Worm (Caenorhabditis elegans): Measurements from ENCODE around the gene T03G6.7.

T03G6.7 gene

DNA sequence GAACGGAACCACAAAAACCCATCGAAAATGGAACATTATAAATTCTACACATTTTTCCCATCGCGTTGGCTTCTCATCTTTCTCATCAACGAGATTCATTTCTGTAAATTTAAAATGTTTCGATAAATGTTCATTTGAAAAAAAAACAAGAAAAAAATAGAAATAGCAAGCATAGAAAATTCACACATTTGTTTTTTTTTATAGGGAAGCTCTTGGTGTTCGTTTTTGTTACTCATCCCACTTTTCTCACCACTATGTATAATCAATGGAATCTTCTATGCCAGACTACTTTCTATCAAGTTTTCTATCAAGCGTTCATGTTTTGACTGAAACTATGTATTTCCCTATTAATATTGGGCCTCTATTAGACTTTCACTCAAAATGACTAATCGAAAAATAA is 29.8 kb upstream of the T03G6.7 start, which contains the start of gene dhcr-24:
Gene dhcr-24, minus strand, starts transcription at position 101 of the 400 bp plus-strand sequence.
- no peak for TF ChIP-seq snpc-4 (tag; optimal IDR thresholded peaks at IDR 0.05)
- no peak for TF ChIP-seq bed-3 (GFP tag; optimal IDR thresholded peaks at IDR 0.05)
- TF ChIP-seq ceh-83 (GFP tag; optimal IDR thresholded peaks at IDR 0.05), result no peak
- no peak for TF ChIP-seq ceh-39 (tag; optimal IDR thresholded peaks at IDR 0.05)
- no peak for TF ChIP-seq lin-32 (GFP tag; optimal IDR thresholded peaks at IDR 0.05)
- TF ChIP-seq ces-1 (GFP tag; optimal IDR thresholded peaks at IDR 0.05), result no peak
- no peak for TF ChIP-seq mab-5 (tag; optimal IDR thresholded peaks at IDR 0.05)
- no peak for TF ChIP-seq tbx-8 (GFP tag; optimal IDR thresholded peaks at IDR 0.05)

DNA sequence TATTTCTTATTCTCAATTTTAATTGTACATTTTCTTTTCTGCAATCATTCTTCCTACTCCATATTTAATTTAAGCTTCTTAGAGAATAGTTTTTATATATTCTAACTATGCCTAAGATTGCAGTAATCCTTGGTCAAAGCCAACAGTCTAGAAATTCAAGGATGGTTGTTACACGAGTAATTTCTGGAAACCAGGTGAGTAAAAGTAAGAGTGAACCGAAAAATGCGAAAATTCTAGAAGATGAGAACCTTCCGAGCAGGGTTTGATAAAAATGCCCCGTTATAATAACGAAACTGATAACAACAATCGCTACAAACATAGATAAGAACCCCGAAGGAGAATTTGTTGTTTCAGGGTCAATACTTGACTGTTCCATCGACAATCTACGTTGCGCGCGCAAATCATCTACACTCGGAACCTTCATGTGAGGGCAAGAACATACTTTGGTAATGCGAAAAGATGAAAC is 28.5 kb upstream of the T03G6.7 start, which contains the start of gene F52H2.15:
Gene F52H2.15, plus strand, starts transcription at position 51 of the 466 bp plus-strand sequence.
- no peak for TF ChIP-seq unc-39 (tag; optimal IDR thresholded peaks at IDR 0.05)
- TF ChIP-seq mls-2 (tag; optimal IDR thresholded peaks at IDR 0.05), result no peak
- no peak for TF ChIP-seq elt-1 (tag; optimal IDR thresholded peaks at IDR 0.05; ENCODE audit: borderline replicate concordance, insufficient read depth)
- no peak for TF ChIP-seq lin-13 (tag; optimal IDR thresholded peaks at IDR 0.05)
- no peak for TF ChIP-seq cnd-1 (tag; optimal IDR thresholded peaks at IDR 0.05)
- no peak for TF ChIP-seq zip-8 (tag; optimal IDR thresholded peaks at IDR 0.05)
- TF ChIP-seq sptf-1 (tag; optimal IDR thresholded peaks at IDR 0.05), result no peak
- TF ChIP-seq sem-2 (GFP tag; optimal IDR thresholded peaks at IDR 0.05), result no peak
- TF ChIP-seq mep-1 (tag; optimal IDR thresholded peaks at IDR 0.05), result no peak
- TF ChIP-seq flh-1 (GFP tag; optimal IDR thresholded peaks at IDR 0.05), result no peak
- TF ChIP-seq nhr-12 (tag; optimal IDR thresholded peaks at IDR 0.05), result no peak
- TF ChIP-seq ceh-39 (tag; optimal IDR thresholded peaks at IDR 0.05), result no peak

DNA sequence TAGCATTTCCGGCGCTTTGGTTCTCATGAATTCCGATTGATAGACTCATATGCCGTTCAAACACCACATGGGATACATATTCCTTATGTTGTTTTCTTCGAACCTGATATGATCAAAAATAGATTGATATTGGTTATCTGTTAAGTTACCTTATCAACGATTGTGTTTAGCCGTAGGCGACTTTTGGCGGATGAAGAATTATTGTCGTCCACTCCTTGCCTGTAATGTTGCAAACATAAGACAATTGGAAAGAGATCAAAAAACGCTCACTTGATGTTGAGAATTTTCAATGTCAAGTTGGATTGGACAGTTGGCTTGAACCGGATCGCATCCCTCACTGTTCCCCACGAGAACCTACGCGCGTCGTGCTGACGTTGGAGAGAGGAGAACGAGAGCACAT is 26.1 kb upstream of the T03G6.7 start:
- TF ChIP-seq ztf-11 (tag; optimal IDR thresholded peaks at IDR 0.05) (no peak), mls-2 (tag; optimal IDR thresholded peaks at IDR 0.05) (no peak)

DNA sequence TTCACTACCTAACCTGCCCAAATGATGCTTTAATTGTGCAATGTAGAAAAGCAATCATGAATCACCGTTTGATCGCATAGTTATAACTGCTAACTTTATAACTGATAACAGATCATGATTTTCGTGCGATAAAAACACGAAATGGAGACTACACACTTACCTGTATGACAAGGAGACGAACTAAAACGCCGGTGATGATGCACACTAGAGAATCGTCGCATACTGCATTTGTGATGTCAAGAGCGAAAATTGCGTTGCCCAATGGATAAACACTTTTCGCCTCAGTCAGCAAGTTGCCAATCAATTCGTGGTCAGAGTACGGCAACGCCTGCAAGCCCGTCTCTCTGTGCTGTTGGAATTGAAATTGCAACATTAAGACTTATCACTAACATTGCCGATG is 24.8 kb upstream of the T03G6.7 start:
- no peak for TF ChIP-seq ceh-43 (GFP tag; optimal IDR thresholded peaks at IDR 0.05)
- no peak for TF ChIP-seq flh-1 (GFP tag; optimal IDR thresholded peaks at IDR 0.05)
- TF ChIP-seq sem-2 (GFP tag; optimal IDR thresholded peaks at IDR 0.05), result no peak
- no peak for TF ChIP-seq lsy-2 (tag; optimal IDR thresholded peaks at IDR 0.05)
- TF ChIP-seq hlh-1 (tag; optimal IDR thresholded peaks at IDR 0.05), result no peak
- TF ChIP-seq tbx-8 (GFP tag; optimal IDR thresholded peaks at IDR 0.05), result no peak
- TF ChIP-seq drap-1 (GFP tag; optimal IDR thresholded peaks at IDR 0.05), result no peak
- no peak for TF ChIP-seq unc-120 (tag; optimal IDR thresholded peaks at IDR 0.05; ENCODE audit: poor library complexity, severe bottlenecking)
- no peak for TF ChIP-seq elt-3 (tag; optimal IDR thresholded peaks at IDR 0.05)
- TF ChIP-seq ces-1 (GFP tag; optimal IDR thresholded peaks at IDR 0.05), result no peak
- TF ChIP-seq mep-1 (tag; optimal IDR thresholded peaks at IDR 0.05), result no peak
- TF ChIP-seq blmp-1 (tag; optimal IDR thresholded peaks at IDR 0.05), result no peak

DNA sequence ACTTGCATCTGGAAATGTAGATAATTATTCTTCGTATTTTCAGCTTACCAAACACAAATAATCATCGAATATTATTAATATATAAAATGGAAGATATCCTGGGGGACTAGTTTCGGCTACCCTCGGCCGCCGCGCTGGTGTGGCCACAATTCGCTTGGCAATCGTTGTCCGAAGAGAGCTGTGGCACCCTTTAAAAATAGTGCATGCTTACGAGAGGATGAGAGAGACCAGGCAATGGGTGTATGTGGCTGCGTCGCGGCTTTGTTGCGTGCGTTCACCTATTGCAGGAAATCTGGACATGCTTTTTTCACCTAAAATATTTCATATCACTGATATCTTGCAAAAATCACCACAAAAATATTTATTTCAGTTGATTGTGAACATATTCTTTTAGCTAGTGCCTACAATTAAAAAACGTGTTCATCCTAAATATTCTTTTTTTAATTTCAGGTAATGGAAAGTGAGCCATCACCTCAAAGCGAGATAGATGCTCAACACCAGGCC is 21.1 kb upstream of the T03G6.7 start, which contains the start of the genes ccd-5 and F52H2.1:
Gene ccd-5, minus strand, starts transcription at position 8 of the 504 bp plus-strand sequence.
Gene F52H2.1, plus strand, starts transcription at position 454 of the 504 bp plus-strand sequence.
- TF ChIP-seq ces-1 (GFP tag; optimal IDR thresholded peaks at IDR 0.05) (no peak), mab-5 (tag; optimal IDR thresholded peaks at IDR 0.05) (no peak), tbx-8 (GFP tag; optimal IDR thresholded peaks at IDR 0.05) (no peak), mep-1 (tag; optimal IDR thresholded peaks at IDR 0.05) (no peak), zip-8 (tag; optimal IDR thresholded peaks at IDR 0.05) (no peak), unc-120 (tag; optimal IDR thresholded peaks at IDR 0.05; ENCODE audit: poor library complexity, severe bottlenecking) (no peak), nhr-2 (tag; optimal IDR thresholded peaks at IDR 0.05) (no peak), nhr-12 (tag; optimal IDR thresholded peaks at IDR 0.05) (no peak), ztf-11 (tag; optimal IDR thresholded peaks at IDR 0.05) (no peak), bed-3 (GFP tag; optimal IDR thresholded peaks at IDR 0.05) (no peak), lin-32 (GFP tag; optimal IDR thresholded peaks at IDR 0.05) (no peak), cnd-1 (tag; optimal IDR thresholded peaks at IDR 0.05) (no peak), mls-2 (tag; optimal IDR thresholded peaks at IDR 0.05) (no peak), ceh-43 (GFP tag; optimal IDR thresholded peaks at IDR 0.05) (no peak), pha-4 (tag; optimal IDR thresholded peaks at IDR 0.05) (no peak)

DNA sequence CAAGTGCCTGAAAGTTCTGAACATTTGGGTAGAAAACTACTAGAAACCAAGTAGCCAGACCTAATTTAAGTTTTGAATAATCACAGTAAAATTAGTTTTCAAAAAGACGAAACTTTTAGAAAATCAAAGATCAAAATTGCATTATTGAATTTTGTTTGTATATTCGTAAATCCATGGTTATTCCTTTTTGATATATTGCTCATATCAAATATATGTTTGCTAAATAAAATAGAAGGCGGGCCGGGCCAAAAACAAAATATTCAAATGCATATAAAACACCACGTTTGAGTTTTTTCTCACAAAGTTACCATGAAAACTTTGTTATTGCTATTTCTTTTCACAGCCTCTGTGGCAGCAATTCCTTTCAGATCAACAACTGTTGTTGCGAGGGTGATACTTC is 16.4 kb upstream of the T03G6.7 start, which contains the start of gene ttr-42:
Gene ttr-42, plus strand, starts transcription at position 301 of the 400 bp plus-strand sequence.
- TF ChIP-seq unc-62 (GFP tag; optimal IDR thresholded peaks at IDR 0.05), result no peak
- no peak for TF ChIP-seq ham-2 (GFP tag; optimal IDR thresholded peaks at IDR 0.05)
- no peak for TF ChIP-seq mls-2 (tag; optimal IDR thresholded peaks at IDR 0.05)
- no peak for TF ChIP-seq M03D4.4 (tag; optimal IDR thresholded peaks at IDR 0.05)
- no peak for TF ChIP-seq drap-1 (GFP tag; optimal IDR thresholded peaks at IDR 0.05)
- no peak for TF ChIP-seq lin-13 (tag; optimal IDR thresholded peaks at IDR 0.05)
- TF ChIP-seq ztf-11 (tag; optimal IDR thresholded peaks at IDR 0.05), result no peak
- no peak for TF ChIP-seq nhr-28 (tag; optimal IDR thresholded peaks at IDR 0.05)
- no peak for TF ChIP-seq cnd-1 (tag; optimal IDR thresholded peaks at IDR 0.05)
- TF ChIP-seq mep-1 (tag; optimal IDR thresholded peaks at IDR 0.05), result no peak
- no peak for TF ChIP-seq elt-1 (tag; optimal IDR thresholded peaks at IDR 0.05; ENCODE audit: borderline replicate concordance, insufficient read depth)
- no peak for TF ChIP-seq nhr-237 (tag; optimal IDR thresholded peaks at IDR 0.05)
- no peak for TF ChIP-seq snpc-4 (tag; optimal IDR thresholded peaks at IDR 0.05)
- TF ChIP-seq nhr-12 (tag; optimal IDR thresholded peaks at IDR 0.05), result no peak
- no peak for TF ChIP-seq nhr-76 (tag; optimal IDR thresholded peaks at IDR 0.05)
- no peak for TF ChIP-seq tbx-8 (GFP tag; optimal IDR thresholded peaks at IDR 0.05)
- no peak for TF ChIP-seq unc-39 (tag; optimal IDR thresholded peaks at IDR 0.05)
- TF ChIP-seq lin-32 (GFP tag; optimal IDR thresholded peaks at IDR 0.05), result no peak
